Fruit fly (Drosophila melanogaster): Measurements from ENCODE around the gene Naa30A.

Gene Naa30A

dm6 chrX:1381413-1381991, 39.6 kb downstream of the Naa30A start (continued):
- TF ChIP-seq CG15514 (GFP tag; optimal IDR thresholded peaks at IDR 0.05) (peak; percentile 6), slbo (GFP tag; IDR thresholded peaks at IDR 0.05) (no peak), Deaf1 (tag; optimal IDR thresholded peaks at IDR 0.05) (peak; percentile 52)

dm6 chrX:1382489-1382888, 40.6 kb downstream of the Naa30A start:
- TF ChIP-seq exex (tag; optimal IDR thresholded peaks at IDR 0.05) = no peak
- TF ChIP-seq nerfin-2 (GFP tag; IDR thresholded peaks at IDR 0.05; ENCODE audit: partially characterized antibody) = no peak
- peak; percentile 63 for TF ChIP-seq crol (GFP tag; IDR thresholded peaks at IDR 0.05)
- TF ChIP-seq CG9727 (GFP tag; optimal IDR thresholded peaks at IDR 0.05) = no peak
- no peak for TF ChIP-seq Camta (GFP tag; optimal IDR thresholded peaks at IDR 0.05)
- TF ChIP-seq CG6689 (GFP tag; IDR thresholded peaks at IDR 0.05) = no peak
- TF ChIP-seq Med (GFP tag) = peak; percentile 40
- no peak for TF ChIP-seq sc (optimal IDR thresholded peaks at IDR 0.05)
- TF ChIP-seq sc (GFP tag; optimal IDR thresholded peaks at IDR 0.05) = no peak
- TF ChIP-seq mam (GFP tag; optimal IDR thresholded peaks at IDR 0.05) = no peak
- no peak for TF ChIP-seq CG11504 (tag; optimal IDR thresholded peaks at IDR 0.05)
- no peak for TF ChIP-seq mirr (GFP tag; optimal IDR thresholded peaks at IDR 0.05)
- no peak for TF ChIP-seq ranshi (GFP tag; IDR thresholded peaks at IDR 0.05)
- no peak for TF ChIP-seq Hey (tag; optimal IDR thresholded peaks at IDR 0.05)
- no peak for TF ChIP-seq CG34422 (GFP tag; IDR thresholded peaks at IDR 0.05)
- no peak for TF ChIP-seq ro (GFP tag; IDR thresholded peaks at IDR 0.05)

dm6 chrX:1384232-1384631, 42.3 kb downstream of the Naa30A start:
- TF ChIP-seq E2f2 (GFP tag; IDR thresholded peaks at IDR 0.05) = no peak
- no peak for TF ChIP-seq sc (optimal IDR thresholded peaks at IDR 0.05)
- TF ChIP-seq sc (GFP tag; optimal IDR thresholded peaks at IDR 0.05) = no peak
- peak; percentile 61 for TF ChIP-seq Deaf1 (tag; optimal IDR thresholded peaks at IDR 0.05)
- no peak for TF ChIP-seq aop (GFP tag; IDR thresholded peaks at IDR 0.05)
- no peak for TF ChIP-seq pzg (GFP tag; optimal IDR thresholded peaks at IDR 0.05)
- no peak for TF ChIP-seq gsb (GFP tag; IDR thresholded peaks at IDR 0.05)
- no peak for TF ChIP-seq CG32772 (GFP tag; IDR thresholded peaks at IDR 0.05)
- peak; percentile 82 for TF ChIP-seq CG12769 (tag; optimal IDR thresholded peaks at IDR 0.05)
- no peak for TF ChIP-seq CG4424 (GFP tag; optimal IDR thresholded peaks at IDR 0.05)
- TF ChIP-seq Med (GFP tag) = peak; percentile 21
- no peak for TF ChIP-seq CG17361 (GFP tag; IDR thresholded peaks at IDR 0.05)
- TF ChIP-seq dpn (GFP tag; optimal IDR thresholded peaks at IDR 0.05) = no peak
- no peak for TF ChIP-seq CG9797 (GFP tag; optimal IDR thresholded peaks at IDR 0.05)
- TF ChIP-seq sens (GFP tag) = peak; percentile 19

- no peak for TF ChIP-seq CG6854 (GFP tag; optimal IDR thresholded peaks at IDR 0.05)
- TF ChIP-seq Atf-2 (GFP tag; optimal IDR thresholded peaks at IDR 0.05) = no peak
- TF ChIP-seq CG2875 (GFP tag; optimal IDR thresholded peaks at IDR 0.05) = peak; percentile 47
- TF ChIP-seq dpn (GFP tag; optimal IDR thresholded peaks at IDR 0.05) = no peak
- peak; percentile 4 for TF ChIP-seq sug (tag; optimal IDR thresholded peaks at IDR 0.05)
- TF ChIP-seq Ssrp (tag; optimal IDR thresholded peaks at IDR 0.05) = no peak
- TF ChIP-seq CG34376 (GFP tag; optimal IDR thresholded peaks at IDR 0.05) = peak; percentile 32
- no peak for TF ChIP-seq Neu2 (GFP tag; optimal IDR thresholded peaks at IDR 0.05; ENCODE audit: borderline replicate concordance)
- no peak for TF ChIP-seq gt (GFP tag; IDR thresholded peaks at IDR 0.05)
- TF ChIP-seq dysf (GFP tag; IDR thresholded peaks at IDR 0.05) = no peak
- no peak for TF ChIP-seq CG3163 (GFP tag; optimal IDR thresholded peaks at IDR 0.05)
- no peak for TF ChIP-seq CG10147 (GFP tag; optimal IDR thresholded peaks at IDR 0.05)
- TF ChIP-seq Usf (GFP tag; optimal IDR thresholded peaks at IDR 0.05) = no peak
- TF ChIP-seq gem (tag; optimal IDR thresholded peaks at IDR 0.05) = no peak
- TF ChIP-seq HHEX (GFP tag; optimal IDR thresholded peaks at IDR 0.05) = peak; percentile 33
- TF ChIP-seq grn (GFP tag; optimal IDR thresholded peaks at IDR 0.05) = peak; percentile 91
- no peak for TF ChIP-seq CG10274 (GFP tag; optimal IDR thresholded peaks at IDR 0.05)
- TF ChIP-seq CG18011 (GFP tag; optimal IDR thresholded peaks at IDR 0.05) = no peak
Measured at dm6 chrX:1387149-1387752, 45.3 kb downstream of the Naa30A start.

All from whole organism, embryonic.